Fruit fly (Drosophila melanogaster): ENCODE results near the gene Drsl3.

The Drsl3 gene

DNA sequence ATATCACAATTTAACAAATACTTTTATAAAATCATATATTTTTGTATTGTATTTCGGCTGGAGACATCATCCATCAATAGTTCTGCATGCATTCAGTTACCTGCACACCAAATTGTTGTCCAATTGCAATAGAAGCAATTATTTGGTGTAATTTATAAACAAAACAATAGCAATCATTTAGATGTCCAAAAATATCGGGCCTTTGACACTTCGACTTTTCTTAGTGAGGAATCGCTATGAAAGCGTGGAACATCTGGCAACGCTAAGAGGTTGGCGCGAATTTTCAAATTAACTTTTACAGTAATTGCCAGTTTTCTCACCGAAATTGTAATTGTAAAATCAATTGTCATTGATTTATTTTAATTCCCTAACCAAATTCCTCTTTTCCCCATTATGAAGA lies 20.0 kb downstream of the Drsl3 start, which contains the start of gene CG14969 (continued):
- TF ChIP-seq CG4282 (GFP tag; optimal IDR thresholded peaks at IDR 0.05): no peak
- no peak for TF ChIP-seq Atf3 (GFP tag; optimal IDR thresholded peaks at IDR 0.05)
- TF ChIP-seq CG2129 (GFP tag; IDR thresholded peaks at IDR 0.05; ENCODE audit: partially characterized antibody): no peak
- TF ChIP-seq Mrtf (GFP tag; IDR thresholded peaks at IDR 0.05): no peak

DNA sequence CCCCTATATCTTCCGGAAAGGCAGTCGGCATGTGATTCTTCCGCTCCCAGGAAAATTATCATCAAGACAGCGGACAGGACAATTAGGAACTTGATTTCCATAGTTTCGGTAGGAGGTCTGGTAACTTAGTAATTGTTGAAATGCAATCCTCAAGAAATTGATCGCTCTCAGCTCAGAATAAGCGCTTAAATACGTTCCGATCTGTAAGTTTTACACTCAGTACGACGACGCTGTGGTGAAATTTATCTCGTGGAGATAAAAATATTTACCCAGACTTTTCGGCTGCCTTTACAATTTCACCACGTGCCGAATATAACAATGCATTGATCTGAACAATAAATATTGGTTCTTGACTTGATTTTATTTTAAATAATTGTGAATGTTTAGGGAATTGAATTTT lies 20.9 kb downstream of the Drsl3 start, which contains the start of gene Drsl1:
Drsl1 (minus strand) TSS at position 101 of the 400 bp plus-strand sequence.
- TF ChIP-seq B-H2 (GFP tag; optimal IDR thresholded peaks at IDR 0.05) (no peak), Doc2 (GFP tag; IDR thresholded peaks at IDR 0.05) (no peak), sug (tag; optimal IDR thresholded peaks at IDR 0.05) (no peak), CG7271 (tag; optimal IDR thresholded peaks at IDR 0.05) (no peak)

DNA sequence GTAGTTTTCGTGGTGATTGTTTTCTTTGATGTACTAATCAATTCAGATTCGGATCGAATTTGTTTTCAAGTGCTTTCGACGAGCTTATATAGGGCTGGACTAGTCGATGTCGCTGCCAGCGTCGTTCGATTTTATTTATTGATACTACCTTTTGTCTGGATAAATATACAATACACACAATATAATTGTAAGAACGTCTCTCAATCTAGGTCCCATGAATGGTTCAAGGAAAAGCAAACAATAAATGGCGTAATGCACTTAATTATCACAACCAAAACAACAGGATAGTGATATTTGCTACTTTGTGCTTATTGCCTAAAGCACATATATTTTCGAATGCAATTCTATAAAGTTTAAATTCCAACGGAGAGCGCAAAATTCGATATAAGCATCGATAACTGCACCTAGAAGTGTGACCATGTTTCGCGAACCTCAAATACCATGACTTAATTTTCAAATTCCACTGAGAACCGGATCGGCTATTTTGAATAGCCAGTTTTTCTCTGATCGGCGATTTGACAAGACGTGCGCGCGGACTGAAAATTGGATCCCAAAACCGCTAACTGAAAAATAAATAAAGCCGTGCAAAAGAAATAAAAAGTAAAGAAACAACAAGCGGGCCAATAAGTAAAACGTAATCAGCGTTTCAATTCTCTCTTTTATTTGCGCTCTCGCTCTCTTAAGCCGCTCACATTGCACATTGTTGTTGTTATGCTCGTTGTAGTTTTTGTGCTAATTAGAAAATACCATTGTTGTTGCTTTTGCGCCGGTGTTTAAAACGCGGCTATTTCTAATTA lies 21.8 kb downstream of the Drsl3 start, which contains the start of the genes Drsl6 and kst:
Drsl6 (minus strand) TSS at position 51 of the 797 bp plus-strand sequence.
kst (plus strand) TSS at position 493 of the 797 bp plus-strand sequence.
- TF ChIP-seq CG16815 (GFP tag; optimal IDR thresholded peaks at IDR 0.05) (no peak), nau (GFP tag; optimal IDR thresholded peaks at IDR 0.05) (no peak), kni (GFP tag; optimal IDR thresholded peaks at IDR 0.05) (peak; percentile 78), sqz (GFP tag; optimal IDR thresholded peaks at IDR 0.05) (peak; percentile 6), stwl (tag; optimal IDR thresholded peaks at IDR 0.05) (peak; percentile 65), h (optimal IDR thresholded peaks at IDR 0.05) (no peak), sob (GFP tag; IDR thresholded peaks at IDR 0.05) (peak; percentile 58; the same call in 1 of the 2 replicates), Vsx1 (GFP tag; optimal IDR thresholded peaks at IDR 0.05) (peak; percentile 3), caup (GFP tag; optimal IDR thresholded peaks at IDR 0.05; ENCODE audit: severe bottlenecking) (peak; percentile 57), mirr (GFP tag; optimal IDR thresholded peaks at IDR 0.05) (peak; percentile 12), sc (optimal IDR thresholded peaks at IDR 0.05) (no peak), sc (GFP tag; optimal IDR thresholded peaks at IDR 0.05) (no peak), bowl (GFP tag; IDR thresholded peaks at IDR 0.05) (no peak), H15 (GFP tag; IDR thresholded peaks at IDR 0.05) (no peak), pfk (GFP tag; optimal IDR thresholded peaks at IDR 0.05) (no peak), phol (tag; optimal IDR thresholded peaks at IDR 0.05) (no peak), CG18262 (tag; optimal IDR thresholded peaks at IDR 0.05) (peak; percentile 17), lbe (GFP tag; optimal IDR thresholded peaks at IDR 0.05) (peak; percentile 13), CG13287 (GFP tag; IDR thresholded peaks at IDR 0.05; ENCODE audit: partially characterized antibody) (peak; percentile 73), CG14050 (GFP tag; IDR thresholded peaks at IDR 0.05) (no peak), Six4 (GFP tag; optimal IDR thresholded peaks at IDR 0.05) (no peak), gem (tag; optimal IDR thresholded peaks at IDR 0.05) (peak; percentile 79), CG6854 (GFP tag; optimal IDR thresholded peaks at IDR 0.05) (peak; percentile 24), CG11695 (GFP tag; IDR thresholded peaks at IDR 0.05) (0 out of 3 replicates have a peak, but pooled peaks have one; percentile 42), org-1 (GFP tag; optimal IDR thresholded peaks at IDR 0.05) (no peak), CG33213 (GFP tag; optimal IDR thresholded peaks at IDR 0.05) (peak; percentile 26), bcd (GFP tag; optimal IDR thresholded peaks at IDR 0.05) (peak; percentile 24), Dip2 (GFP tag; IDR thresholded peaks at IDR 0.05) (no peak), CG4854 (GFP tag; optimal IDR thresholded peaks at IDR 0.05) (peak; percentile 37), klu (GFP tag; IDR thresholded peaks at IDR 0.05) (no peak), HLHmδ (GFP tag; optimal IDR thresholded peaks at IDR 0.05) (no peak), Rx (GFP tag; IDR thresholded peaks at IDR 0.05) (no peak), en (GFP tag; optimal IDR thresholded peaks at IDR 0.05) (no peak), hkb (optimal IDR thresholded peaks at IDR 0.05) (no peak), hkb (GFP tag; IDR thresholded peaks at IDR 0.05) (0 out of 2 replicates have a peak, but pooled peaks have one; percentile 29), CG13894 (tag; optimal IDR thresholded peaks at IDR 0.05) (no peak), MESR4 (GFP tag; optimal IDR thresholded peaks at IDR 0.05) (peak; percentile 7), insv (GFP tag; optimal IDR thresholded peaks at IDR 0.05) (peak in 1 of 2 experiments; percentile 89)
